Worm (Caenorhabditis elegans) whole organism, L1 larva: ENCODE results near the gene nlp-47.

Source experiments
- C04F5.9 ChIP-seq: sonication (generic microtip); optimal IDR thresholded peaks from 2 replicates; lab custom pipeline; 2016; ENCODE audit warnings: missing genetic modification characterization, missing compliant biosample characterization
- C16A3.4 ChIP-seq: fragments of 150-350 bp; optimal IDR thresholded peaks from 2 replicates; lab custom pipeline; 2014; ENCODE audit warnings: missing biosample characterization, missing genetic modification characterization
- C34B4.2 ChIP-seq: sonication (generic microtip); optimal IDR thresholded peaks from 2 replicates; lab custom pipeline; 2017; ENCODE audit warnings: mild to moderate bottlenecking, missing genetic modification characterization, missing compliant biosample characterization
- Y116A8C.19 ChIP-seq: sonication (generic microtip); optimal IDR thresholded peaks from 2 replicates; lab custom pipeline; 2016; ENCODE audit warnings: missing compliant biosample characterization, missing genetic modification characterization, borderline replicate concordance
- aha-1 ChIP-seq: fragments of 150-350 bp; optimal IDR thresholded peaks from 2 replicates; lab custom pipeline; 2014; ENCODE audit warnings: missing biosample characterization, missing genetic modification characterization
- alr-1 ChIP-seq: fragments of 200-800 bp; sonication (Bioruptor generic); optimal IDR thresholded peaks from 2 replicates; lab custom pipeline; 2018; ENCODE audit warnings: borderline replicate concordance, mild to moderate bottlenecking, missing genetic modification characterization, missing compliant biosample characterization
- ceh-63 ChIP-seq: fragments of 200-800 bp; sonication (Bioruptor generic); optimal IDR thresholded peaks from 2 replicates; lab custom pipeline; 2018; ENCODE audit warnings: mild to moderate bottlenecking, missing genetic modification characterization, missing compliant biosample characterization
- ceh-8 ChIP-seq: fragments of 200-800 bp; sonication (Bioruptor generic); optimal IDR thresholded peaks from 2 replicates; lab custom pipeline; 2018; ENCODE audit warnings: mild to moderate bottlenecking, missing genetic modification characterization, moderate library complexity, missing compliant biosample characterization
- ceh-82 ChIP-seq, 3 experiments: fragments of 150-350 bp in 1 of 3; sonication (generic microtip) in 2 of 3; optimal IDR thresholded peaks; 2 replicates each; lab custom pipeline; 2014 to 2017; ENCODE audit warnings: missing biosample characterization in 3 of 3, missing genetic modification characterization in 3 of 3
- ceh-88 ChIP-seq: fragments of 200-800 bp; sonication (Bioruptor generic); IDR thresholded peaks from 2 replicates; pipeline ENCODE4 v1.3.6; 2022; ENCODE audit warnings: missing genetic modification characterization, missing compliant biosample characterization
- ceh-90 ChIP-seq: sonication (generic microtip); optimal IDR thresholded peaks from 2 replicates; lab custom pipeline; 2016; ENCODE audit warnings: missing genetic modification characterization, missing compliant biosample characterization
- dpl-1 ChIP-seq, 3 experiments: fragments of 150-350 bp in 2 of 3; sonication (generic microtip) in 1 of 3; optimal IDR thresholded peaks; 2 replicates each; lab custom pipeline; 2014 to 2017; ENCODE audit warnings: missing biosample characterization in 3 of 3, missing genetic modification characterization in 3 of 3, missing genetic modification reagents in 3 of 3
- dsc-1 ChIP-seq: sonication (generic microtip); optimal IDR thresholded peaks from 2 replicates; lab custom pipeline; 2016; ENCODE audit warnings: mild to moderate bottlenecking, missing genetic modification characterization, missing compliant biosample characterization
- efl-1 ChIP-seq, 4 experiments: fragments of 150-350 bp; optimal IDR thresholded peaks in 3 of 4; peaks in 1 of 4; 1 replicate in 1 of 4; 2 replicates in 3 of 4; lab custom pipeline; 2014; ENCODE audit warnings: missing biosample characterization in 2 of 4, missing genetic modification characterization in 2 of 4, missing genetic modification reagents in 2 of 4
- egl-27 ChIP-seq, 2 experiments: fragments of 150-350 bp in 1 of 2; sonication (generic microtip); optimal IDR thresholded peaks; 3 replicates each; lab custom pipeline; 2017 to 2018; ENCODE audit warnings: missing biosample characterization in 2 of 2, missing genetic modification characterization in 2 of 2, missing genetic modification reagents in 2 of 2
- elt-2 ChIP-seq: sonication (generic microtip); optimal IDR thresholded peaks from 2 replicates; lab custom pipeline; 2016; ENCODE audit warnings: missing genetic modification characterization, mild to moderate bottlenecking, inconsistent platforms, missing compliant biosample characterization, missing genetic modification reagents
- elt-3 ChIP-seq, 6 experiments: fragments of 150-350 bp in 1 of 6; sonication (generic microtip); optimal IDR thresholded peaks; 2 replicates each; lab custom pipeline; 2017 to 2018; ENCODE audit warnings: missing biosample characterization in 6 of 6, missing genetic modification characterization in 6 of 6, inconsistent platforms in 1 of 6
- ets-5 ChIP-seq: fragments of 200-800 bp; sonication (Bioruptor generic); IDR thresholded peaks from 2 replicates; pipeline ENCODE4 v1.3.6; 2022; ENCODE audit warnings: missing genetic modification characterization, missing compliant biosample characterization
- fkh-10 ChIP-seq: sonication (generic microtip); optimal IDR thresholded peaks from 2 replicates; lab custom pipeline; 2017; ENCODE audit warnings: missing biosample characterization, missing genetic modification reagents, missing genetic modification characterization
- fkh-8 ChIP-seq: sonication (generic microtip); optimal IDR thresholded peaks from 2 replicates; lab custom pipeline; 2016; ENCODE audit warnings: mild to moderate bottlenecking, missing genetic modification characterization, missing compliant biosample characterization
- grh-1 ChIP-seq: fragments of 200-800 bp; sonication (Bioruptor generic); IDR thresholded peaks from 2 replicates; pipeline ENCODE4 v1.3.6; 2022; ENCODE audit warnings: missing genetic modification reagents, missing genetic modification characterization, missing compliant biosample characterization
- hlh-17 ChIP-seq: fragments of 200-800 bp; sonication (Bioruptor generic); optimal IDR thresholded peaks from 2 replicates; lab custom pipeline; 2018; ENCODE audit warnings: missing genetic modification characterization, mild to moderate bottlenecking, missing compliant biosample characterization, moderate library complexity, borderline replicate concordance
- hlh-4 ChIP-seq: sonication (generic microtip); optimal IDR thresholded peaks from 2 replicates; lab custom pipeline; 2016; ENCODE audit warnings: mild to moderate bottlenecking, missing genetic modification characterization, missing compliant biosample characterization
- hpl-2 ChIP-seq: fragments of 150-350 bp; optimal IDR thresholded peaks from 2 replicates; lab custom pipeline; 2014; ENCODE audit warnings: missing biosample characterization, missing genetic modification reagents, missing genetic modification characterization
- irx-1 ChIP-seq: sonication (generic microtip); optimal IDR thresholded peaks from 2 replicates; lab custom pipeline; 2016; ENCODE audit warnings: missing genetic modification characterization, missing compliant biosample characterization
- jun-1 ChIP-seq: fragments of 150-350 bp; optimal IDR thresholded peaks from 2 replicates; lab custom pipeline; 2014; ENCODE audit warnings: missing biosample characterization, missing genetic modification reagents, missing genetic modification characterization
- lin-13 ChIP-seq: fragments of 150-350 bp; optimal IDR thresholded peaks from 2 replicates; lab custom pipeline; 2014; ENCODE audit warnings: missing biosample characterization, missing genetic modification reagents, missing genetic modification characterization
- lin-35 ChIP-seq, 2 experiments: fragments of 150-350 bp; optimal IDR thresholded peaks; 2 replicates each; lab custom pipeline; 2014; ENCODE audit warnings: missing biosample characterization in 2 of 2, missing genetic modification characterization in 2 of 2, missing genetic modification reagents in 2 of 2
- lin-39 ChIP-seq: fragments of 150-350 bp; optimal IDR thresholded peaks from 2 replicates; lab custom pipeline; 2014; ENCODE audit warnings: missing biosample characterization, missing genetic modification reagents, missing genetic modification characterization
- mab-9 ChIP-seq: fragments of 200-800 bp; sonication (Bioruptor generic); IDR thresholded peaks from 2 replicates; pipeline ENCODE4 v1.3.6; 2022; ENCODE audit warnings: missing genetic modification reagents, missing genetic modification characterization, missing compliant biosample characterization
- mef-2 ChIP-seq: fragments of 150-350 bp; optimal IDR thresholded peaks from 2 replicates; lab custom pipeline; 2014; ENCODE audit warnings: missing biosample characterization, missing genetic modification characterization
- mep-1 ChIP-seq: fragments of 150-350 bp; optimal IDR thresholded peaks from 2 replicates; lab custom pipeline; 2014; ENCODE audit warnings: missing biosample characterization, missing genetic modification characterization
- nhr-12 ChIP-seq: sonication (generic microtip); optimal IDR thresholded peaks from 2 replicates; lab custom pipeline; 2017; ENCODE audit warnings: missing biosample characterization, missing genetic modification characterization
- nhr-19 ChIP-seq: fragments of 200-800 bp; sonication (Bioruptor generic); conservative IDR thresholded peaks from 2 replicates; pipeline ENCODE4 v1.3.6; 2022; ENCODE audit warnings: missing genetic modification characterization, missing compliant biosample characterization
- nhr-20 ChIP-seq: sonication (generic microtip); optimal IDR thresholded peaks from 2 replicates; lab custom pipeline; 2016; ENCODE audit warnings: mild to moderate bottlenecking, missing genetic modification characterization, missing compliant biosample characterization
- nhr-237 ChIP-seq: fragments of 150-350 bp; optimal IDR thresholded peaks from 2 replicates; lab custom pipeline; 2014; ENCODE audit warnings: missing biosample characterization, missing genetic modification characterization
- nhr-28 ChIP-seq: fragments of 150-350 bp; optimal IDR thresholded peaks from 2 replicates; lab custom pipeline; 2014; ENCODE audit warnings: missing biosample characterization, missing genetic modification characterization
- nhr-47 ChIP-seq: sonication (generic microtip); optimal IDR thresholded peaks from 2 replicates; lab custom pipeline; 2016; ENCODE audit warnings: mild to moderate bottlenecking, missing genetic modification characterization, moderate library complexity, missing compliant biosample characterization
- nhr-77 ChIP-seq: fragments of 150-350 bp; optimal IDR thresholded peaks from 2 replicates; lab custom pipeline; 2014; ENCODE audit warnings: missing biosample characterization, missing genetic modification characterization
- nhr-85 ChIP-seq: sonication (generic microtip); peaks from one replicate; lab custom pipeline; 2016; ENCODE audit warnings: missing genetic modification characterization, inconsistent platforms, missing compliant biosample characterization
- nhr-90 ChIP-seq: sonication (generic microtip); optimal IDR thresholded peaks from 2 replicates; lab custom pipeline; 2016; ENCODE audit warnings: mild to moderate bottlenecking, missing genetic modification characterization, missing compliant biosample characterization; ENCODE audit not compliant: poor library complexity
- snu-23 ChIP-seq: sonication (generic microtip); optimal IDR thresholded peaks from 2 replicates; lab custom pipeline; 2016; ENCODE audit warnings: missing genetic modification characterization, missing compliant biosample characterization
- sox-4 ChIP-seq: sonication (generic microtip); optimal IDR thresholded peaks from 2 replicates; lab custom pipeline; 2016; ENCODE audit warnings: missing genetic modification characterization, missing compliant biosample characterization
- sptf-1 ChIP-seq: fragments of 150-350 bp; optimal IDR thresholded peaks from 2 replicates; lab custom pipeline; 2014; ENCODE audit warnings: missing biosample characterization, missing genetic modification characterization
- swsn-7 ChIP-seq: sonication (generic microtip); optimal IDR thresholded peaks from 2 replicates; lab custom pipeline; 2016; ENCODE audit warnings: missing genetic modification characterization, missing compliant biosample characterization
- tlp-1 ChIP-seq: fragments of 150-350 bp; optimal IDR thresholded peaks from 2 replicates; lab custom pipeline; 2014; ENCODE audit warnings: missing biosample characterization, missing genetic modification characterization
- unc-130 ChIP-seq: fragments of 150-350 bp; optimal IDR thresholded peaks from 2 replicates; lab custom pipeline; 2017; ENCODE audit warnings: missing biosample characterization, missing genetic modification characterization, inconsistent platforms
- unc-62 ChIP-seq: fragments of 150-350 bp; optimal IDR thresholded peaks from 2 replicates; lab custom pipeline; 2014; ENCODE audit warnings: missing biosample characterization, missing genetic modification reagents, missing genetic modification characterization
- unc-98 ChIP-seq: fragments of 200-800 bp; sonication (Bioruptor generic); IDR thresholded peaks from 2 replicates; pipeline ENCODE4 v1.3.6; 2022; ENCODE audit warnings: missing genetic modification characterization, missing compliant biosample characterization
- vab-15 ChIP-seq: sonication (generic microtip); optimal IDR thresholded peaks from 2 replicates; lab custom pipeline; 2017; ENCODE audit warnings: missing genotype, mild to moderate bottlenecking, missing genetic modification characterization, missing compliant biosample characterization
- zag-1 ChIP-seq: fragments of 150-350 bp; optimal IDR thresholded peaks from 2 replicates; lab custom pipeline; 2014; ENCODE audit warnings: missing biosample characterization, missing genetic modification characterization
- ztf-11 ChIP-seq, 2 experiments: sonication (generic microtip); optimal IDR thresholded peaks; 2 replicates each; lab custom pipeline; 2016 to 2017; ENCODE audit warnings: missing genetic modification characterization in 2 of 2, missing biosample characterization in 1 of 2, missing compliant biosample characterization in 1 of 2
- ztf-4 ChIP-seq: fragments of 150-350 bp; optimal IDR thresholded peaks from 2 replicates; lab custom pipeline; 2014; ENCODE audit warnings: missing biosample characterization, missing genetic modification characterization

The nlp-47 gene

DNA sequence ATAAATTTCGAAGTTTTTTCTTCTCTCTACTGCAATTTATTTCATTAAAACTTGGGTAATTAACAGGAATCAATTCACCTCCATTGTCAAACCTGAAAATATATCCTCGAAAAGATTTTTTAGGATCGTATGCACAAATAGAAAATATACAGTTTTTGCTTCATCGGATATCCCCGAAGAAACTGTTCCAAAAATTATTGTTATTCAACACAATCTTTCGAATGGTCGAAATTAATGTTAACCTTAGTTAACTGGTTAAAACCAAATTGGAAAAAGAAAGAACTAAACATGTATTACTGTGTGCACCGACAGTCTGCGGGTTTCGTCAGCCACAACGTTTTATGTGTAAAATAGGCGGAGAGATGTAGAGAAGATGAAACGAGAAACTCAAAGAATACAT lies 26.5 kb downstream of the nlp-47 start (continued):
- TF ChIP-seq dpl-1 (GFP tag; optimal IDR thresholded peaks at IDR 0.05; lab: Kevin White, UChicago) (no peak), vab-15 (tag; lab: Kevin White, UChicago) (no peak), ceh-82 (tag; optimal IDR thresholded peaks at IDR 0.05; lab: Kevin White, UChicago) (no peak), zag-1 (tag; lab: Kevin White, UChicago) (no peak), efl-1 (optimal IDR thresholded peaks at IDR 0.05; lab: Kevin White, UChicago) (peak; percentile 5 to 30), efl-1 (GFP tag; optimal IDR thresholded peaks at IDR 0.05 in 1 of 2; lab: Kevin White, UChicago) (no peak), mab-9 (GFP tag; lab: Robert Waterston, UW) (peak; percentile 24; the same call in 1 of the 2 replicates), nhr-85 (tag; lab: Kevin White, UChicago) (peak; percentile 92), nhr-77 (no peak), fkh-8 (tag; lab: Kevin White, UChicago) (no peak), ceh-63 (GFP tag; lab: Kevin White, UChicago) (no peak), sox-4 (tag; lab: Kevin White, UChicago) (no peak), ets-5 (no peak), irx-1 (tag; lab: Kevin White, UChicago) (no peak), ceh-88 (GFP tag; lab: Robert Waterston, UW) (peak; percentile 52), dsc-1 (tag; lab: Kevin White, UChicago) (no peak), fkh-10 (GFP tag; lab: Kevin White, UChicago) (no peak), C04F5.9 (tag; lab: Kevin White, UChicago) (no peak), elt-2 (tag; lab: Kevin White, UChicago) (peak; percentile 47), sptf-1 (tag; lab: Kevin White, UChicago) (no peak), unc-62 (GFP tag; lab: Kevin White, UChicago) (no peak), ztf-4 (tag; lab: Kevin White, UChicago) (no peak), unc-130 (tag; lab: Kevin White, UChicago) (no peak), lin-35 (GFP tag; optimal IDR thresholded peaks at IDR 0.05; lab: Kevin White, UChicago) (peak in 1 of 2 experiments; percentile 44), alr-1 (tag; lab: Kevin White, UChicago) (no peak), aha-1 (no peak), tlp-1 (tag; lab: Kevin White, UChicago) (no peak), grh-1 (GFP tag; lab: Robert Waterston, UW) (peak; percentile 64; the same call in 1 of the 2 replicates), C34B4.2 (tag; lab: Kevin White, UChicago) (no peak), mef-2 (no peak), ceh-8 (GFP tag; lab: Kevin White, UChicago) (no peak), nhr-47 (tag; lab: Kevin White, UChicago) (peak; percentile 59), lin-13 (GFP tag; lab: Kevin White, UChicago) (no peak), jun-1 (tag; lab: Kevin White, UChicago) (no peak), nhr-20 (tag; lab: Kevin White, UChicago) (peak; percentile 66), nhr-28 (no peak), nhr-19 (GFP tag; lab: Robert Waterston, UW) (peak; percentile 81), mep-1 (tag; lab: Kevin White, UChicago) (peak; percentile 22), hlh-4 (tag; lab: Kevin White, UChicago) (no peak), egl-27 (tag; optimal IDR thresholded peaks at IDR 0.05; lab: Kevin White, UChicago) (no peak), hlh-17 (GFP tag; lab: Kevin White, UChicago) (no peak), snu-23 (GFP tag; lab: Kevin White, UChicago) (peak; percentile 61), C16A3.4 (tag; lab: Kevin White, UChicago) (peak; percentile 1), unc-98 (no peak), nhr-237 (no peak), swsn-7 (peak; percentile 51), ztf-11 (tag; optimal IDR thresholded peaks at IDR 0.05; lab: Kevin White, UChicago) (no peak), hpl-2 (GFP tag; lab: Kevin White, UChicago) (no peak), lin-39 (peak; percentile 38), nhr-90 (tag; lab: Kevin White, UChicago) (peak; percentile 87), nhr-12 (no peak), ceh-90 (tag; lab: Kevin White, UChicago) (no peak), Y116A8C.19 (tag; lab: Kevin White, UChicago) (no peak), elt-3 (tag; optimal IDR thresholded peaks at IDR 0.05; lab: Kevin White, UChicago) (peak in 1 of 6 experiments; percentile 62)
